Fruit fly (Drosophila melanogaster) whole organism, pupa: ENCODE results near the gene Dyro.

Experiments used
- CG10348 ChIP-seq: fragments of 200-800 bp; sonication (Bioruptor generic); IDR thresholded peaks from 2 replicates; pipeline ENCODE4 v1.3.6; 2022; ENCODE audit warnings: missing biosample characterization, missing genetic modification characterization
- CG12605 ChIP-seq: fragments of 200-800 bp; sonication (Bioruptor generic); IDR thresholded peaks from 2 replicates; pipeline ENCODE4 v1.3.6; 2022; ENCODE audit warnings: missing biosample characterization, missing genetic modification characterization
- CG13204 ChIP-seq: fragments of 200-800 bp; sonication (Bioruptor generic); optimal IDR thresholded peaks from 2 replicates; lab custom pipeline; 2018; ENCODE audit warnings: missing biosample characterization, mild to moderate bottlenecking, missing genetic modification characterization, moderate library complexity
- CG14655 ChIP-seq: fragments of 200-800 bp; sonication (Bioruptor generic); optimal IDR thresholded peaks from 3 replicates; lab custom pipeline; 2017; ENCODE audit warnings: mild to moderate bottlenecking, missing biosample characterization, missing genetic modification reagents, missing genetic modification characterization
- CG15710 ChIP-seq: fragments of 200-800 bp; sonication (Bioruptor generic); optimal IDR thresholded peaks from 2 replicates; lab custom pipeline; 2018; ENCODE audit warnings: missing biosample characterization, mild to moderate bottlenecking, missing genetic modification characterization, moderate library complexity
- CG17806 ChIP-seq: fragments of 200-800 bp; sonication (Bioruptor generic); optimal IDR thresholded peaks from 2 replicates; lab custom pipeline; 2018; ENCODE audit warnings: missing biosample characterization, mild to moderate bottlenecking, missing genetic modification characterization, moderate library complexity
- CG32121 ChIP-seq: fragments of 200-800 bp; sonication (Bioruptor generic); IDR thresholded peaks from 2 replicates; pipeline ENCODE4 v1.3.6; 2022; ENCODE audit warnings: missing biosample characterization, missing genetic modification characterization
- CG34367 ChIP-seq: fragments of 200-800 bp; sonication (Bioruptor generic); optimal IDR thresholded peaks from 2 replicates; lab custom pipeline; 2018; ENCODE audit warnings: missing biosample characterization, mild to moderate bottlenecking, missing genetic modification characterization
- CG4496 ChIP-seq: fragments of 200-800 bp; sonication (Bioruptor generic); IDR thresholded peaks from 3 replicates; pipeline ENCODE4 v1.3.6; 2022; ENCODE audit warnings: missing biosample characterization, missing genetic modification characterization
- CG8159 ChIP-seq: fragments of 200-800 bp; sonication (Bioruptor generic); optimal IDR thresholded peaks from 3 replicates; lab custom pipeline; 2018; ENCODE audit warnings: missing biosample characterization, mild to moderate bottlenecking, missing genetic modification characterization, moderate library complexity
- CG8301 ChIP-seq: fragments of 200-800 bp; sonication (Bioruptor generic); optimal IDR thresholded peaks from 2 replicates; lab custom pipeline; 2018; ENCODE audit warnings: missing biosample characterization, mild to moderate bottlenecking, missing genetic modification characterization
- CG9948 ChIP-seq: fragments of 200-800 bp; sonication (Bioruptor generic); optimal IDR thresholded peaks from 2 replicates; lab custom pipeline; 2018; ENCODE audit warnings: missing biosample characterization, mild to moderate bottlenecking, missing genetic modification characterization, moderate library complexity
- D1 ChIP-seq: fragments of 200-800 bp; sonication (Bioruptor generic); optimal IDR thresholded peaks from 2 replicates; lab custom pipeline; 2018; ENCODE audit warnings: missing biosample characterization, mild to moderate bottlenecking, missing genetic modification characterization, moderate library complexity
- EcR ChIP-seq: fragments of 200-800 bp; sonication (Bioruptor generic); optimal IDR thresholded peaks from 3 replicates; lab custom pipeline; 2019; ENCODE audit warnings: missing biosample characterization, missing genetic modification characterization, mild to moderate bottlenecking, moderate library complexity, missing genetic modification reagents
- Ets98B ChIP-seq: fragments of 200-800 bp; sonication (Bioruptor generic); IDR thresholded peaks from 2 replicates; pipeline ENCODE4 v1.3.6; 2022; ENCODE audit warnings: missing biosample characterization, missing genetic modification characterization
- Pif1A ChIP-seq: fragments of 200-800 bp; sonication (Bioruptor generic); optimal IDR thresholded peaks from 3 replicates; lab custom pipeline; 2016; ENCODE audit warnings: missing biosample characterization, missing genetic modification characterization
- Pif1B ChIP-seq: fragments of 200-800 bp; sonication (Bioruptor generic); optimal IDR thresholded peaks from 3 replicates; lab custom pipeline; 2016; ENCODE audit warnings: missing biosample characterization, missing genetic modification characterization
- Snoo ChIP-seq: fragments of 200-800 bp; sonication (Bioruptor generic); optimal IDR thresholded peaks from 3 replicates; lab custom pipeline; 2017; ENCODE audit warnings: missing biosample characterization, mild to moderate bottlenecking, missing genetic modification characterization, inconsistent platforms
- fd96Ca ChIP-seq: fragments of 200-800 bp; sonication (Bioruptor generic); IDR thresholded peaks from 3 replicates; pipeline ENCODE4 v1.3.6; 2022; ENCODE audit warnings: missing biosample characterization, missing genetic modification characterization
- gl ChIP-seq: fragments of 200-800 bp; sonication (Bioruptor generic); optimal IDR thresholded peaks from 2 replicates; lab custom pipeline; 2018; ENCODE audit warnings: missing biosample characterization, mild to moderate bottlenecking, missing genetic modification characterization
- rn ChIP-seq: fragments of 200-800 bp; sonication (Bioruptor generic); IDR thresholded peaks from 2 replicates; pipeline ENCODE4 v1.3.6; 2022; ENCODE audit warnings: missing biosample characterization, missing genetic modification characterization

Dyro gene

DNA sequence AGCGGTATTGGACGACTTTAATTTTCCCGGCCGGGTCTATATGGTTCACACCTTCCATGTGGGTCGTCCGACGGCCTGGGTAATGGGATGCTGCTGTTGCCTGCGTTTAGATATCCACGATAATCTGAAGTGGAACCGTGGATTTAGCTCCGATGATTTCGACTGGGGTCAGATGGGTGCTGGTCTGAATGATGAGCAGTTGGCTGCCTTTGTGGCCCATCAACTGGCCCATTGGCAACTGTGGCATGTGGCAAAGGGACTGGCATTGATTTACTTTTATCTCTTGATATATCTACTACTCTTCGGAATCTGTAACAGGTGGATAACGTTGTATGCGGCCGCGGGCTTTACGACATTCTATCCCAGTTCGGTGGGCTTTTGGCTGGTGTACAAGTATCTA, 17.0 kb upstream of the Dyro start:
- TF ChIP-seq CG32121 (GFP tag; lab: Robert Waterston, UW) (no peak), CG4496 (GFP tag; lab: Robert Waterston, UW) (no peak), rn (no peak), CG14655 (GFP tag; lab: Kevin White, UChicago) (no peak), CG13204 (GFP tag; lab: Kevin White, UChicago) (no peak), Pif1A (GFP tag; lab: Kevin White, UChicago) (no peak), D1 (no peak), CG8301 (tag; lab: Kevin White, UChicago) (no peak), Snoo (tag; lab: Kevin White, UChicago) (no peak), Ets98B (GFP tag; lab: Robert Waterston, UW) (no peak), fd96Ca (GFP tag; lab: Robert Waterston, UW) (no peak)
- TF ChIP-seq, all 21 proteins: peak for 0

- no peak for TF ChIP-seq CG14655 (GFP tag; lab: Kevin White, UChicago)
- TF ChIP-seq CG8301 (tag; lab: Kevin White, UChicago), result no peak
- no peak for TF ChIP-seq Snoo (tag; lab: Kevin White, UChicago)
- no peak for TF ChIP-seq CG10348
- TF ChIP-seq Pif1B (GFP tag; lab: Kevin White, UChicago), result no peak
- no peak for TF ChIP-seq EcR (GFP tag; lab: Kevin White, UChicago)
- no peak for TF ChIP-seq rn
- no peak for TF ChIP-seq CG15710 (tag; lab: Kevin White, UChicago)
- TF ChIP-seq CG8159 (tag; lab: Kevin White, UChicago), result no peak
- TF ChIP-seq CG17806 (tag; lab: Kevin White, UChicago), result no peak
- no peak for TF ChIP-seq CG12605 (GFP tag; lab: Robert Waterston, UW)
- TF ChIP-seq D1, result no peak
- TF ChIP-seq fd96Ca (GFP tag; lab: Robert Waterston, UW), result no peak
- TF ChIP-seq Pif1A (GFP tag; lab: Kevin White, UChicago), result no peak
- TF ChIP-seq gl, result no peak
- TF ChIP-seq CG4496 (GFP tag; lab: Robert Waterston, UW), result no peak
- TF ChIP-seq Ets98B (GFP tag; lab: Robert Waterston, UW), result no peak
- no peak for TF ChIP-seq CG13204 (GFP tag; lab: Kevin White, UChicago)
- no peak for TF ChIP-seq CG34367
- TF ChIP-seq CG9948 (tag; lab: Kevin White, UChicago), result no peak
- TF ChIP-seq, all 21 proteins: peak for 0
These were observed 15.7 kb upstream of the Dyro start, which contains the start of gene CG7573 for dm6 chr3L:11311447-11311846. Gene CG7573, plus strand, starts transcription at chr3L:11311747.

DNA sequence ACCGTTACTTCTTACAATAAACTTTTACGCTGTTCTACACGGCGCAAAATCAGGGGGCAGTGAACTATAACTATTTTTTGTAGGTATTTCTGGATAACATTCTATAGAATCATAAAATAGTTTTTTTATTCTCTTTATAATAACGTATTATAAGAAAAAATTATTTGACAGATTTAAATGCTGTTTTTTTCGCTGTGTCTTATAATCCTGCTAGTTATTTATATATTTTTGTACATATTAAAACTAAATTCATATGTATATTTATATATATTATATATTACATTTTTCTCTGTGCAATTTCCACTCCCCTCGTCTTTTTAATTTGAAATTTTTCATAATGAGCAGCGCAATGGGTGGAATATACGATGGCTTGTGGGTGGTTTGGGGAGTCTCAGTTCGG, 15.0 kb upstream of the Dyro start:
- peak; percentile 20 for TF ChIP-seq CG8159 (tag; lab: Kevin White, UChicago)
- TF ChIP-seq CG8301 (tag; lab: Kevin White, UChicago), result no peak
- TF ChIP-seq CG14655 (GFP tag; lab: Kevin White, UChicago), result peak; percentile 15
- no peak for TF ChIP-seq EcR (GFP tag; lab: Kevin White, UChicago)
- peak; percentile 43 for TF ChIP-seq CG9948 (tag; lab: Kevin White, UChicago)

DNA sequence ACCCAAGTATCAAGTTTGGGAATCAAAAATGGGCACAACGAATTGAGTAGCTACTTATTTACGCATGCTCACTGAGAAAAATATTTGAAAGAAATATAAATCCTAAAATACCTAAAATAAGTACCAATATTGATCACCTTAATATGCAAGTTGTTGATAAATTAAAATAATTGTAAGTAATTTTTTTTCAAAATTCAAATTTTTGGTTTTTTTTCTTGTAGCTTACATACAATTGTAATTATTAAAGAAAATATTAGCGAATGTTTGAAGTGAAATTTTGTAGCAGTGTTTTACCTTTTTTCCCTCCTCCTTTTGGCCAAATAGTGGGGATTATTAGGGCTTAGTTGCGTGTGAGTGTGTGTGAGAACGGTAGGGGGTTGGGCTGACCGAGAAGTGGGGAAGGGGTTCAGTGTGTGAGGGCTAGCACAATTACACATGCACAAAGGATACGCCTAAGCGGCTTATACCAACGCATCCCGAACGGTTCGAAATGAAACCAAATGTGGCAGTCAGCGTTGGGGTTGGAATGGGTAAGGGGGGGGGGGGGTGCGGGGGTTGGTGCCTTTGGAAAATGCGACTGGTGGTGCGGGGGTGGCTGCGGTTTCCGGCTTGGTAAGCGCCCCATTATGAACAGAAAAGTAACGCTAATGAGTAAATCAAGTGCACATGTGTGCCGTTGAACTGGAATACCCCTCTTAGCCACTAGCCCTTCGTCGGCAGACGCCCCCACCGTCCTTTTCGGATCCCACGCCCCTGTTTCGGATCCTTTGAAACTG, 14.2 kb upstream of the Dyro start:
- TF ChIP-seq Pif1B (GFP tag; lab: Kevin White, UChicago) (no peak), CG8159 (tag; lab: Kevin White, UChicago) (peak; percentile 5)

dm6 chr3L:11308498-11308897, 12.8 kb upstream of the Dyro start:
- no peak for TF ChIP-seq rn

DNA sequence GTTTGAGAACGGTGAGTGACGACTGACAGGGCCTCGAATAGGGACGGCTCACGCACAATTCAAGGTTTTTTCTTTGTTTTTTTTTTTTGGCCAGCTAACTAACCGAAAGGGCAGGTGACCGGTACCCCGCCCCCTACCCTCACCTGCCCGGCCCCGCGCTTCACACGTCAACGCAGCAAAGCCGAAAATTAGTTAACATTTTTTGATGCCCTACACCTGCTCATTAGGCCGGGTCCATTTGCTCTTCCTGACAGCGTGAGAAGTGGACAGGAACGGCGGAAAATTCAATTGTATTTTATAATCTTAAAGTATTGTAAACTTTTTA, 11.3 kb upstream of the Dyro start:
- TF ChIP-seq CG8301 (tag; lab: Kevin White, UChicago) (no peak), Ets98B (GFP tag; lab: Robert Waterston, UW) (no peak), Pif1A (GFP tag; lab: Kevin White, UChicago) (no peak), CG34367 (no peak), CG8159 (tag; lab: Kevin White, UChicago) (no peak), CG13204 (GFP tag; lab: Kevin White, UChicago) (no peak), gl (no peak), CG10348 (no peak), CG9948 (tag; lab: Kevin White, UChicago) (no peak)
